Worm (Caenorhabditis elegans) whole organism, young adult: ENCODE results near the gene sex-1.

Experiments
- T07F8.4 ChIP-seq: sonication (generic microtip); optimal IDR thresholded peaks from 2 replicates; lab custom pipeline; 2016; ENCODE audit warnings: mild to moderate bottlenecking, missing genetic modification characterization, moderate library complexity, missing compliant biosample characterization
- hmg-1.2 ChIP-seq: fragments of 200-800 bp; sonication (Bioruptor generic); IDR thresholded peaks from 2 replicates; pipeline ENCODE4 v1.3.6; 2022; ENCODE audit warnings: missing genetic modification reagents, missing genetic modification characterization, missing compliant biosample characterization
- unc-130 ChIP-seq: sonication (generic microtip); optimal IDR thresholded peaks from 2 replicates; lab custom pipeline; 2016; ENCODE audit warnings: missing genetic modification reagents, missing genetic modification characterization, missing compliant biosample characterization

ce11 chrX:10176295-10176694 is 28.9 kb downstream of the sex-1 start, which contains the start of gene ncs-4:
- no peak for TF ChIP-seq unc-130 (GFP tag; lab: Kevin White, UChicago)
- TF ChIP-seq T07F8.4 (tag; lab: Kevin White, UChicago), result no peak
- no peak for TF ChIP-seq hmg-1.2
